Worm (Caenorhabditis elegans) whole organism, midembryonic: ENCODE measurements around the gene C30H6.9.

ENCODE experiments used
- T22C8.4 ChIP-seq: fragments of 200-800 bp; sonication (Bioruptor generic); IDR thresholded peaks from 2 replicates; pipeline ENCODE4 v1.3.6; 2022; ENCODE audit warnings: missing genetic modification characterization, missing compliant biosample characterization
- cog-1 ChIP-seq: sonication (generic microtip); optimal IDR thresholded peaks from 2 replicates; lab custom pipeline; 2016; ENCODE audit warnings: missing genetic modification characterization, missing compliant biosample characterization
- flt-1 ChIP-seq: fragments of 200-800 bp; sonication (Bioruptor generic); IDR thresholded peaks from 2 replicates; pipeline ENCODE4 v1.3.6; 2022; ENCODE audit warnings: missing genetic modification characterization, missing compliant biosample characterization
- klf-2 ChIP-seq: fragments of 200-800 bp; sonication (Bioruptor generic); conservative IDR thresholded peaks from 2 replicates; pipeline ENCODE4 v1.3.6; 2022; ENCODE audit warnings: missing genetic modification reagents, missing genetic modification characterization, missing compliant biosample characterization
- ref-1 ChIP-seq: fragments of 200-800 bp; sonication (Bioruptor generic); conservative IDR thresholded peaks from 2 replicates; pipeline ENCODE4 v1.3.6; 2022; ENCODE audit warnings: missing genetic modification reagents, missing genetic modification characterization, missing compliant biosample characterization
- tab-1 ChIP-seq: fragments of 200-800 bp; sonication (Bioruptor generic); IDR thresholded peaks from 2 replicates; pipeline ENCODE4 v1.3.6; 2022; ENCODE audit warnings: missing genetic modification characterization, missing compliant biosample characterization
- ztf-23 ChIP-seq: fragments of 200-800 bp; sonication (Bioruptor generic); IDR thresholded peaks from 2 replicates; pipeline ENCODE4 v1.3.6; 2022; ENCODE audit warnings: missing genetic modification reagents, missing genetic modification characterization, missing compliant biosample characterization
- ztf-29 ChIP-seq: fragments of 200-800 bp; sonication (Bioruptor generic); IDR thresholded peaks from 2 replicates; pipeline ENCODE4 v1.3.6; 2022; ENCODE audit warnings: missing genetic modification reagents, missing genetic modification characterization, missing compliant biosample characterization

ce11 chrIV:17335031-17335430, 44.9 kb downstream of the C30H6.9 start, which contains the start of gene C49C3.8:
- TF ChIP-seq cog-1 (tag; lab: Kevin White, UChicago), result no peak
- no peak for TF ChIP-seq ztf-23
- TF ChIP-seq ref-1 (GFP tag; lab: Robert Waterston, UW), result no peak
- TF ChIP-seq flt-1, result no peak
- TF ChIP-seq T22C8.4, result no peak
- TF ChIP-seq klf-2 (GFP tag; lab: Robert Waterston, UW), result no peak
- no peak for TF ChIP-seq tab-1 (GFP tag; lab: Robert Waterston, UW)
- no peak for TF ChIP-seq ztf-29 (GFP tag; lab: Robert Waterston, UW)
